Worm (Caenorhabditis elegans) whole organism, late embryonic: ENCODE results near the gene upb-1.

ENCODE experiments used
- C38D4.7 ChIP-seq: fragments of 200-800 bp; sonication (Bioruptor generic); optimal IDR thresholded peaks from 2 replicates; lab custom pipeline; 2018; ENCODE audit warnings: mild to moderate bottlenecking, missing genetic modification characterization, moderate library complexity, missing compliant biosample characterization
- K09A11.1 ChIP-seq: sonication (generic microtip); optimal IDR thresholded peaks from 2 replicates; lab custom pipeline; 2017; ENCODE audit warnings: antibody characterized with exemption, mild to moderate bottlenecking, missing genetic modification characterization, missing compliant biosample characterization; ENCODE audit not compliant: insufficient read depth
- ceh-2 ChIP-seq: sonication (generic microtip); optimal IDR thresholded peaks from 2 replicates; lab custom pipeline; 2016; ENCODE audit warnings: missing genotype, missing genetic modification characterization, missing compliant biosample characterization
- ceh-24 ChIP-seq: sonication (generic microtip); optimal IDR thresholded peaks from 2 replicates; lab custom pipeline; 2016; ENCODE audit warnings: mild to moderate bottlenecking, missing genetic modification characterization, missing compliant biosample characterization
- ceh-31 ChIP-seq: sonication (generic microtip); optimal IDR thresholded peaks from 2 replicates; lab custom pipeline; 2016; ENCODE audit warnings: missing genetic modification characterization, missing compliant biosample characterization
- ceh-34 ChIP-seq: sonication (generic microtip); optimal IDR thresholded peaks from 2 replicates; lab custom pipeline; 2016; ENCODE audit warnings: mild to moderate bottlenecking, missing genetic modification characterization, missing compliant biosample characterization
- ceh-45 ChIP-seq: fragments of 200-800 bp; sonication (Bioruptor generic); IDR thresholded peaks from 2 replicates; pipeline ENCODE4 v1.3.6; 2022; ENCODE audit warnings: missing genetic modification reagents, missing genetic modification characterization, missing compliant biosample characterization
- ceh-9 ChIP-seq: sonication (generic microtip); optimal IDR thresholded peaks from 2 replicates; lab custom pipeline; 2016; ENCODE audit warnings: mild to moderate bottlenecking, missing genetic modification characterization, inconsistent platforms, missing compliant biosample characterization
- che-1 ChIP-seq: sonication (generic microtip); optimal IDR thresholded peaks from 2 replicates; lab custom pipeline; 2016; ENCODE audit warnings: mild to moderate bottlenecking, missing genetic modification characterization, missing compliant biosample characterization
- dve-1 ChIP-seq: sonication (generic microtip); optimal IDR thresholded peaks from 2 replicates; lab custom pipeline; 2017; ENCODE audit warnings: antibody characterized with exemption, mild to moderate bottlenecking, missing genetic modification characterization, missing compliant biosample characterization
- elt-4 ChIP-seq: sonication (generic microtip); optimal IDR thresholded peaks from 2 replicates; lab custom pipeline; 2016; ENCODE audit warnings: missing genetic modification characterization, missing compliant biosample characterization
- ets-4 ChIP-seq: sonication (generic microtip); optimal IDR thresholded peaks from 2 replicates; lab custom pipeline; 2016; ENCODE audit warnings: missing genetic modification characterization, missing compliant biosample characterization
- fkh-10 ChIP-seq: fragments of 150-350 bp; optimal IDR thresholded peaks from 2 replicates; lab custom pipeline; 2014; ENCODE audit warnings: missing biosample characterization, missing genetic modification reagents, missing genetic modification characterization
- hlh-6 ChIP-seq: sonication (generic microtip); optimal IDR thresholded peaks from 2 replicates; lab custom pipeline; 2016; ENCODE audit warnings: missing genotype, missing genetic modification characterization, missing compliant biosample characterization
- hlh-8 ChIP-seq: sonication (generic microtip); optimal IDR thresholded peaks from 2 replicates; lab custom pipeline; 2016; ENCODE audit warnings: missing genotype, missing genetic modification characterization, missing compliant biosample characterization
- lin-11 ChIP-seq: fragments of 200-800 bp; sonication (Bioruptor generic); optimal IDR thresholded peaks from 2 replicates; lab custom pipeline; 2018; ENCODE audit warnings: mild to moderate bottlenecking, missing genetic modification characterization, missing compliant biosample characterization
- mec-3 ChIP-seq: sonication (generic microtip); optimal IDR thresholded peaks from 2 replicates; lab custom pipeline; 2016; ENCODE audit warnings: borderline replicate concordance, missing genetic modification characterization, missing compliant biosample characterization
- odd-2 ChIP-seq: sonication (generic microtip); optimal IDR thresholded peaks from 2 replicates; lab custom pipeline; 2017; ENCODE audit warnings: antibody characterized with exemption, mild to moderate bottlenecking, missing genetic modification characterization, missing compliant biosample characterization
- pat-9 ChIP-seq: fragments of 200-800 bp; sonication (Bioruptor generic); optimal IDR thresholded peaks from 2 replicates; lab custom pipeline; 2018; ENCODE audit warnings: mild to moderate bottlenecking, missing genetic modification characterization, moderate library complexity, missing compliant biosample characterization
- pax-1 ChIP-seq: fragments of 150-350 bp; optimal IDR thresholded peaks from 2 replicates; lab custom pipeline; 2014; ENCODE audit warnings: missing biosample characterization, missing genetic modification characterization
- pha-4 ChIP-seq: fragments of 150-350 bp; optimal IDR thresholded peaks from 2 replicates; lab custom pipeline; 2018; ENCODE audit warnings: missing biosample characterization, missing genetic modification reagents, missing genetic modification characterization
- pqm-1 ChIP-seq: sonication (generic microtip); optimal IDR thresholded peaks from 2 replicates; lab custom pipeline; 2016; ENCODE audit warnings: missing genetic modification characterization, missing compliant biosample characterization
- pros-1 ChIP-seq: fragments of 150-350 bp; optimal IDR thresholded peaks from 2 replicates; lab custom pipeline; 2014; ENCODE audit warnings: missing biosample characterization, missing genetic modification reagents, missing genetic modification characterization
- ref-2 ChIP-seq: sonication (generic microtip); optimal IDR thresholded peaks from 2 replicates; lab custom pipeline; 2016; ENCODE audit warnings: missing genetic modification characterization, missing compliant biosample characterization
- rnt-1 ChIP-seq: sonication (generic microtip); optimal IDR thresholded peaks from 2 replicates; lab custom pipeline; 2016; ENCODE audit warnings: missing genetic modification characterization, missing compliant biosample characterization
- sdc-2 ChIP-seq: sonication (generic microtip); optimal IDR thresholded peaks from 2 replicates; lab custom pipeline; 2016; ENCODE audit warnings: missing genotype, missing genetic modification characterization, missing compliant biosample characterization
- sox-2 ChIP-seq: fragments of 200-800 bp; sonication (Bioruptor generic); IDR thresholded peaks from 2 replicates; pipeline ENCODE4 v1.3.6; 2022; ENCODE audit warnings: missing genetic modification reagents, missing genetic modification characterization, missing compliant biosample characterization
- sox-4 ChIP-seq: sonication (generic microtip); optimal IDR thresholded peaks from 2 replicates; lab custom pipeline; 2017; ENCODE audit warnings: mild to moderate bottlenecking, missing genetic modification characterization, inconsistent platforms, missing compliant biosample characterization
- tbx-7 ChIP-seq: sonication (generic microtip); optimal IDR thresholded peaks from 2 replicates; lab custom pipeline; 2016; ENCODE audit warnings: missing genotype, missing genetic modification characterization, missing compliant biosample characterization
- ttx-3 ChIP-seq: sonication (generic microtip); optimal IDR thresholded peaks from 2 replicates; lab custom pipeline; 2016; ENCODE audit warnings: missing genetic modification reagents, missing genetic modification characterization, missing compliant biosample characterization
- unc-3 ChIP-seq, 2 experiments: fragments of 200-800 bp in 1 of 2; sonication (Bioruptor generic) in 1 of 2; sonication (generic microtip) in 1 of 2; conservative IDR thresholded peaks in 1 of 2; optimal IDR thresholded peaks in 1 of 2; 2 replicates each; pipeline versions ENCODE4 v1.3.6 to Lab custom; 2016 to 2022; ENCODE audit warnings: missing compliant biosample characterization in 2 of 2, missing genetic modification characterization in 2 of 2, missing genetic modification reagents in 1 of 2
- unc-55 ChIP-seq: sonication (generic microtip); optimal IDR thresholded peaks from 2 replicates; lab custom pipeline; 2017; ENCODE audit warnings: missing biosample characterization, missing genetic modification reagents, missing genetic modification characterization
- zip-5 ChIP-seq: sonication (generic microtip); optimal IDR thresholded peaks from 2 replicates; lab custom pipeline; 2016; ENCODE audit warnings: missing genetic modification characterization, missing compliant biosample characterization
- ztf-16 ChIP-seq: sonication (generic microtip); optimal IDR thresholded peaks from 2 replicates; lab custom pipeline; 2017; ENCODE audit warnings: missing genetic modification characterization, missing compliant biosample characterization

upb-1 gene

DNA sequence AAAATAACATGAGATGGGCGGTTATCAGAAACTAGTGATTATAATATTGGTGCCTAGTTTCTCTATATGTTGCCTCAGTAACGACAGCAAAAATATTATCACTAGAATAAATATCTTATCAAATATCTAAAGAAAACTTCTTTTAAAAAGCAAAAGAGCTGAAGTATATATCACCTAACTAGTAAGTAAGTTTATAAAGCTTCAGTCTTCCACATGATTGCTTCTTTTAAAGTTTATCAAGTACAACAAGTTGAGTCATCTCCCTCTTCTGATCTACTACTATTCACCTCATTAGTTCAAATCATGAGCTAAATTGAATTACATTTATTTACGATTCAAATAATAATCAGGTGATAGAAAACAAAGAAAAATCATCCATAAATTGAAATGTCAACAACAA is 1.8 kb downstream of the upb-1 start:
- TF ChIP-seq pat-9 (tag; lab: Kevin White, UChicago) (no peak), rnt-1 (tag; lab: Kevin White, UChicago) (no peak), ttx-3 (tag; lab: Kevin White, UChicago) (no peak), pros-1 (tag; lab: Kevin White, UChicago) (no peak), K09A11.1 (tag; lab: Kevin White, UChicago) (no peak), sdc-2 (tag; lab: Kevin White, UChicago) (no peak), lin-11 (tag; lab: Kevin White, UChicago) (no peak)

DNA sequence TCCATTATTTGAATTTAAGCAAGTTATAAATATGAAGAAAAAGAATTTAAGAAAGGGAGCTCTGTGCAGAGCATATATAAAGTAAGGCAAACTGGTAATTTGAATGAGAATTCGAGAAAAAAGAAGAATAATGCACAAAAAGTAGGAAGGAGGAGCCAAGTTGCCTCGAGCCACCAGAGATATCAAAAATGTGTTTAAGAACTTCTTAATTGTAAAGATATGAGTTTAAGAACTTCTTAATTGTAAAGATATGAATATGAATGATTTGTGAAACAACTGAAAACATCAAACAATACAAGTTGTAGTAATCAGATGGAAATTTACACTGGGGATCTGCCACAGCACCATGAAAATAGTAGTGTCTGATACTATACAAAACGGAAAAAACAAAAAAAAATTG is 3.0 kb downstream of the upb-1 start, which contains the start of gene F13H8.6:
Gene F13H8.6, minus strand, starts transcription at position 101 of the 400 bp plus-strand sequence.
- TF ChIP-seq sox-4 (tag; lab: Kevin White, UChicago), result no peak
- TF ChIP-seq ztf-16 (tag; lab: Kevin White, UChicago), result no peak
- no peak for TF ChIP-seq ref-2 (tag; lab: Kevin White, UChicago)

DNA sequence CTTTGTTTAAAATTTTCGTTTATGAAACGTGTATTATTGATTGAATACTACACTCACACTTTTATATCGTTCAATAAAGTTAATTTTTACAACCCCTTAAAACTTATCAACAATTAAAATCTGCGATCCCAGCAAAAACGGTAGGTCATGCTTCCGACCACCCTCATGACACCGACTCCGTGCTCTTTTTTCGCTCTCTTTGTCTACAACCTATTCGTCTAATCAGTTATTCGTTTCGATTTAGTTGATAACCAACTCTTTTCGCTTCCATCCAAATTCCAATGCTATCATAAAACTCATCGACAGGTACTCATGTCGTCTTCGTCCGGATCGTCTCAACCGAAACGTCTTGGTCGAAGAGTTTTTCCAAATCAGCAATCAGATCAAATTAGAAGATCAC is 6.8 kb downstream of the upb-1 start, which contains the start of gene F13H8.1:
Gene F13H8.1, plus strand, starts transcription at position 311 of the 400 bp plus-strand sequence.
- TF ChIP-seq lin-11 (tag; lab: Kevin White, UChicago) (no peak), hlh-8 (tag; lab: Kevin White, UChicago) (no peak), K09A11.1 (tag; lab: Kevin White, UChicago) (no peak), pqm-1 (no peak), hlh-6 (tag; lab: Kevin White, UChicago) (no peak), dve-1 (tag; lab: Kevin White, UChicago) (no peak), ceh-24 (tag; lab: Kevin White, UChicago) (no peak), tbx-7 (tag; lab: Kevin White, UChicago) (no peak), sox-4 (tag; lab: Kevin White, UChicago) (no peak), che-1 (tag; lab: Kevin White, UChicago) (no peak), pax-1 (tag; lab: Kevin White, UChicago) (no peak), fkh-10 (GFP tag; lab: Kevin White, UChicago) (no peak), pha-4 (tag; lab: Kevin White, UChicago) (no peak), unc-55 (GFP tag; lab: Kevin White, UChicago) (no peak), ceh-9 (tag; lab: Kevin White, UChicago) (no peak), ceh-45 (GFP tag; lab: Robert Waterston, UW) (no peak), ceh-34 (no peak)

DNA sequence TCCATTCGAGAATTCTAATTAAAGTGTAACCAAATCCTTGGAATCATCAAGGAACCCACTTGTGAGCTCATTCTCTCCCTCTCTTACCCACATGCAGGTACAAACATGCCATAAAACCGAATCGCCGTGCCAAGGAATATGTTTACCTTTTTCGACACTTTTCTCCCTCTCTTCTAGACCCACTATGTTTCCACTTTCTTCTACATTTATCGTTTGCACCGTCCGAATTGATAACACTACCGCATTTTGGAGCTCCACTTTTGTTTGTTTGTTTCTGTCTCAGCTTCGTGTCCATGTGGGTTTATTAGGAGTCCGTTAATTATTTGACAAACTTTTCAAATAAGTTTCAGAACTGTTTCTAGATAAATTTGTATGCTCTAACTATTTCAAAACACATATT is 8.0 kb downstream of the upb-1 start:
- TF ChIP-seq ceh-2 (tag; lab: Kevin White, UChicago) (no peak), hlh-6 (tag; lab: Kevin White, UChicago) (no peak), zip-5 (no peak), unc-3 (GFP tag; conservative IDR thresholded peaks at IDR 0.05; lab: Robert Waterston, UW) (no peak), unc-3 (tag; optimal IDR thresholded peaks at IDR 0.05; lab: Kevin White, UChicago) (no peak), tbx-7 (tag; lab: Kevin White, UChicago) (no peak), ceh-9 (tag; lab: Kevin White, UChicago) (no peak), mec-3 (tag; lab: Kevin White, UChicago) (no peak), pha-4 (tag; lab: Kevin White, UChicago) (no peak), sox-2 (GFP tag; lab: Robert Waterston, UW) (no peak), C38D4.7 (GFP tag; lab: Kevin White, UChicago) (no peak), elt-4 (tag; lab: Kevin White, UChicago) (no peak), odd-2 (tag; lab: Kevin White, UChicago) (no peak), ets-4 (tag; lab: Kevin White, UChicago) (no peak), ceh-31 (no peak)
